Fruit fly (Drosophila melanogaster): ENCODE results near the gene mex1.

mex1 gene

DNA sequence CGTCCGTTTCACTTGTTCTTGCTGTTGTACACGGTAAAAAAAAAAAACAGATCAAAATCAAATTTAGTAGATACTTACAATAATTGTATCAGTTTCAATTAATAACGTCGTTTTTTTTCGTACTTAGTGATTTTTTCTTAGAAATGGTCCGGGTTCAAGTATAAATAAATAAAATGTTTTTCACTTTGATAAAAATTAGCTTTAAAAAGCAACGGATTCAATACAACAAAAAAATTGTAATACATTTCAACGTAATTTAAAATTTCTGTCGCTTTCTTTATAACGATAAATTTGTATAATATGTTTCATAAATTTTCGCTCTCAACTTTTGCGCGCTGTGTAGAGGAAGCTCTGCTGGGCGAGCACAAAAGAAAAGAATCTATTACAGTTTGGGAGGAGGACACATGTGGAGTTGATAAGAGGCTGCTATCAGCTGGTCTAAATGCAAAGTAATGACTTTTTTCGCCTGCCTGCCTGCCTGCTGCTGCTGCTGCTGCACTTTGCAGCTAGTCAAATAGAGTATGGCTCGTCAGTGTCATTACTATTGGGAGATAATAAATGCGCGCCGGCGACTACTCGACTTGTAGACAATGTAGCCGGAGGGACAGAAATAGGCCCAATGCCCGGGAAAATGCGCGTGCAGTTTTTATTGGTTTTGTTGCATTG lies 18.7 kb upstream of the mex1 start (continued):
- TF ChIP-seq CG13424 (tag; optimal IDR thresholded peaks at IDR 0.05) (peak; percentile 71), CG6683 (GFP tag; optimal IDR thresholded peaks at IDR 0.05) (peak; percentile 6), pum (GFP tag; optimal IDR thresholded peaks at IDR 0.05) (peak; percentile 46), CG3847 (GFP tag; IDR thresholded peaks at IDR 0.05) (no peak), CG6254 (GFP tag; optimal IDR thresholded peaks at IDR 0.05) (peak; percentile 60), CG1233 (GFP tag; optimal IDR thresholded peaks at IDR 0.05) (peak; percentile 50), emc (GFP tag; optimal IDR thresholded peaks at IDR 0.05) (no peak), ac (GFP tag; optimal IDR thresholded peaks at IDR 0.05) (no peak), Fer3 (tag; optimal IDR thresholded peaks at IDR 0.05) (peak; percentile 54), ap (GFP tag; IDR thresholded peaks at IDR 0.05) (no peak), CG4360 (GFP tag; IDR thresholded peaks at IDR 0.05) (0 out of 2 replicates have a peak, but pooled peaks have one; percentile 8), nerfin-2 (GFP tag; IDR thresholded peaks at IDR 0.05; ENCODE audit: partially characterized antibody) (no peak), CG17802 (tag; optimal IDR thresholded peaks at IDR 0.05) (no peak), chinmo (GFP tag; IDR thresholded peaks at IDR 0.05; ENCODE audit: partially characterized antibody) (0 out of 4 replicates have a peak, but pooled peaks have one; percentile 42), Taf1 (GFP tag; IDR thresholded peaks at IDR 0.05) (no peak), Deaf1 (tag; optimal IDR thresholded peaks at IDR 0.05) (peak; percentile 31), MESR4 (GFP tag; optimal IDR thresholded peaks at IDR 0.05) (no peak), Hr39 (optimal IDR thresholded peaks at IDR 0.05) (no peak), CG15269 (tag; optimal IDR thresholded peaks at IDR 0.05) (peak; percentile 78), CG13123 (GFP tag; optimal IDR thresholded peaks at IDR 0.05) (no peak), btn (GFP tag; optimal IDR thresholded peaks at IDR 0.05) (peak; percentile 1), Eip74EF (GFP tag; optimal IDR thresholded peaks at IDR 0.05) (peak in 1 of 2 experiments; percentile 78), MTF-1 (GFP tag; optimal IDR thresholded peaks at IDR 0.05; ENCODE audit: borderline replicate concordance) (no peak), Poxn (GFP tag; IDR thresholded peaks at IDR 0.05) (no peak), CG5953 (GFP tag; IDR thresholded peaks at IDR 0.05) (no peak), Mad (GFP tag; optimal IDR thresholded peaks at IDR 0.05) (peak; percentile 1), dmrt99B (tag; optimal IDR thresholded peaks at IDR 0.05) (peak; percentile 82), CG7745 (tag; optimal IDR thresholded peaks at IDR 0.05) (no peak), CG16815 (GFP tag; optimal IDR thresholded peaks at IDR 0.05) (peak; percentile 52), nau (GFP tag; optimal IDR thresholded peaks at IDR 0.05) (peak; percentile 64), dm (GFP tag; optimal IDR thresholded peaks at IDR 0.05) (peak; percentile 9), Gsc (GFP tag; IDR thresholded peaks at IDR 0.05) (no peak), Pdp1 (GFP tag; optimal IDR thresholded peaks at IDR 0.05) (peak in 1 of 2 experiments; percentile 32), CG2116 (GFP tag; optimal IDR thresholded peaks at IDR 0.05) (peak; percentile 14), HmgD (GFP tag; optimal IDR thresholded peaks at IDR 0.05) (no peak), grn (GFP tag; optimal IDR thresholded peaks at IDR 0.05) (no peak), Xbp1 (GFP tag; optimal IDR thresholded peaks at IDR 0.05) (peak; percentile 63), Ptx1 (GFP tag; IDR thresholded peaks at IDR 0.05) (peak; percentile 73), tna (GFP tag; IDR thresholded peaks at IDR 0.05; ENCODE audit: partially characterized antibody) (no peak), Bteb2 (GFP tag; optimal IDR thresholded peaks at IDR 0.05) (peak; percentile 46), tll (GFP tag; optimal IDR thresholded peaks at IDR 0.05) (peak in 1 of 2 experiments; percentile 77), Bgb (GFP tag; IDR thresholded peaks at IDR 0.05; ENCODE audit: partially characterized antibody) (no peak), CG8359 (GFP tag; optimal IDR thresholded peaks at IDR 0.05; ENCODE audit: borderline replicate concordance) (peak; percentile 41), nerfin-1 (tag; optimal IDR thresholded peaks at IDR 0.05) (peak; percentile 58), CG1602 (GFP tag; optimal IDR thresholded peaks at IDR 0.05) (peak; percentile 73), org-1 (GFP tag; optimal IDR thresholded peaks at IDR 0.05) (peak; percentile 66), salm (tag; optimal IDR thresholded peaks at IDR 0.05) (no peak), CG10366 (GFP tag; IDR thresholded peaks at IDR 0.05) (peak; percentile 35; the same call in 1 of the 2 replicates)

Data from whole organism, embryonic.